Worm (Caenorhabditis elegans) whole organism, L4/young adult: Measurements from ENCODE around the gene C04C3.9.

Experiments used
- W03F9.2 ChIP-seq: fragments of 150-350 bp; optimal IDR thresholded peaks from 2 replicates; lab custom pipeline; 2014; ENCODE audit warnings: missing biosample characterization, missing genetic modification characterization
- him-1 ChIP-seq: sonication (generic microtip); optimal IDR thresholded peaks from 2 replicates; lab custom pipeline; 2016; ENCODE audit warnings: missing genotype, missing genetic modification reagents, missing genetic modification characterization, missing compliant biosample characterization

ce11 chrIV:3382338-3382907 is 45.9 kb downstream of the C04C3.9 start, which contains the start of gene B0546.3:
- TF ChIP-seq W03F9.2 (tag; lab: Kevin White, UChicago) (no peak), him-1 (tag; lab: Kevin White, UChicago) (no peak)
